Fruit fly (Drosophila melanogaster): Measurements from ENCODE around the gene ImpL1.

ImpL1 gene

dm6 chr3L:13433522-13433921 lies 51.0 kb downstream of the ImpL1 start:
- TF ChIP-seq Pif1B (GFP tag; optimal IDR thresholded peaks at IDR 0.05) (no peak), CG34367 (tag; optimal IDR thresholded peaks at IDR 0.05) (no peak), D1 (tag; optimal IDR thresholded peaks at IDR 0.05) (no peak), fd96Ca (GFP tag; IDR thresholded peaks at IDR 0.05) (no peak), CG10348 (GFP tag; IDR thresholded peaks at IDR 0.05) (no peak), CG15710 (tag; optimal IDR thresholded peaks at IDR 0.05) (no peak), CG13204 (GFP tag; optimal IDR thresholded peaks at IDR 0.05) (no peak), rn (GFP tag; IDR thresholded peaks at IDR 0.05) (no peak), CG17806 (tag; optimal IDR thresholded peaks at IDR 0.05) (no peak), Ets98B (GFP tag; IDR thresholded peaks at IDR 0.05) (no peak), gl (tag; optimal IDR thresholded peaks at IDR 0.05) (no peak), CG12605 (GFP tag; IDR thresholded peaks at IDR 0.05) (no peak), CG8301 (tag; optimal IDR thresholded peaks at IDR 0.05) (no peak), CG14655 (GFP tag; optimal IDR thresholded peaks at IDR 0.05) (no peak), CG9948 (tag; optimal IDR thresholded peaks at IDR 0.05) (no peak), Snoo (tag; optimal IDR thresholded peaks at IDR 0.05) (no peak)

Data from whole organism, pupa.